Worm (Caenorhabditis elegans): ENCODE data around the gene F57A8.7.

- TF ChIP-seq ceh-36 (tag; optimal IDR thresholded peaks at IDR 0.05) (no peak), scrt-1 (GFP tag; IDR thresholded peaks at IDR 0.05) (no peak), aly-1 (tag; optimal IDR thresholded peaks at IDR 0.05) (no peak), ama-1 (optimal IDR thresholded peaks at IDR 0.05) (no peak), flt-1 (GFP tag; IDR thresholded peaks at IDR 0.05) (no peak), sea-1 (GFP tag; conservative IDR thresholded peaks at IDR 0.05) (no peak), tra-4 (tag; optimal IDR thresholded peaks at IDR 0.05) (no peak), tbx-37 (GFP tag; conservative IDR thresholded peaks at IDR 0.05) (no peak), ceh-13 (GFP tag; optimal IDR thresholded peaks at IDR 0.05) (no peak)
These were observed 47.1 kb downstream of the F57A8.7 start, which contains the start of gene srxa-19 for ce11 chrV:10122670-10123069.
